Worm (Caenorhabditis elegans): ENCODE data around the gene clec-179.

ce11 chrIV:7165723-7166122, 18.8 kb downstream of the clec-179 start, which contains the start of gene rpc-1:
- TF ChIP-seq zip-5 (tag; optimal IDR thresholded peaks at IDR 0.05) (no peak), F13H6.1 (tag; optimal IDR thresholded peaks at IDR 0.05) (no peak), hlh-30 (tag; optimal IDR thresholded peaks at IDR 0.05; ENCODE audit: insufficient read depth) (no peak), unc-55 (GFP tag; optimal IDR thresholded peaks at IDR 0.05) (no peak), T23F11.4 (GFP tag; optimal IDR thresholded peaks at IDR 0.05) (no peak), ama-1 (optimal IDR thresholded peaks at IDR 0.05) (no peak), ceh-18 (tag; optimal IDR thresholded peaks at IDR 0.05) (no peak), pha-4 (tag; optimal IDR thresholded peaks at IDR 0.05) (no peak), pag-3 (tag; optimal IDR thresholded peaks at IDR 0.05; ENCODE audit: borderline replicate concordance) (no peak), sdc-2 (tag; optimal IDR thresholded peaks at IDR 0.05) (no peak)
